Worm (Caenorhabditis elegans): Measurements from ENCODE around the gene F25H8.2.

- TF ChIP-seq unc-39 (tag; optimal IDR thresholded peaks at IDR 0.05) (no peak), F13H6.1 (tag; optimal IDR thresholded peaks at IDR 0.05) (no peak)
These were observed 15.8 kb upstream of the F25H8.2 start, which contains the start of gene bed-3 for ce11 chrIV:9916224-9916623.
